Worm (Caenorhabditis elegans): Measurements from ENCODE around the gene abcf-3.

The abcf-3 gene

DNA sequence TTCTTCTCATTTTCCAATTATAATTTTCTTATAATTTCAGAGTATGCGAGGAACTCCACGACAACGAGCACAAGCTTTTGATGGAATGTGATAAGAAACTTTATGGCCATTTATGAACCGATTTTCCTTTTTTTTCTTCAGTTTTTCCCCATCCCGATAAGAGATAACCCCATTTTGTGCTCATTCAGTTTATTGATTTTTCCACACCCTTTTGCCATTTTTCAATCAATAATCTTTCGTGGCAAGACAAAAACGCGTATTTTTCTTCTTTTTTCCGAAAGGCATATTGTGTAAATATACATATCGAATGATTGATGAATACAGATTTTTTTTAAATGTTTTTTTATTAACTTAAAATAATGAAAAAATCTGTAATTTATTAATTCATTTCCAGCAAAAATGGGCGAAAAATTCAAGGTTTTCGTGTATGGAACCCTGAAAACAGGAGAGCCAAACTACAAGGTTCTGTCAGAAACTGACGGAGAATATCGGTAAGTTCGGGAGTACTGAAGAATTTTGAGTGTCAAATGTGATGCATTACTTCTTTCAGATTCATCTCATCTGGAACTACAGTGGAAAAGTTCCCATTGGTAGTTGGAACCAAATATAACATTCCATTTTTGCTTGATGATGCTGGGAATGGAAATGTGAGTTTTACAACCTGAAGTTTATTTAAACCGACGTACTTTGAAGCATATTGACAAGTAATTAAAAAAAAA, 8.8 kb upstream of the abcf-3 start, which contains the start of gene F42A10.9:
TSS of gene F42A10.9 (plus strand) at position 321 of the 719 bp plus-strand sequence.
- TF ChIP-seq sptf-1 (tag; optimal IDR thresholded peaks at IDR 0.05): no peak
- peak; percentile 4 for TF ChIP-seq elt-2 (tag; optimal IDR thresholded peaks at IDR 0.05)
- TF ChIP-seq mep-1 (tag; optimal IDR thresholded peaks at IDR 0.05): peak; percentile 45
- TF ChIP-seq mdl-1 (tag; optimal IDR thresholded peaks at IDR 0.05): no peak
- no peak for TF ChIP-seq ztf-4 (tag; optimal IDR thresholded peaks at IDR 0.05)
- TF ChIP-seq nhr-85 (tag): no peak
- no peak for TF ChIP-seq tlp-1 (tag; optimal IDR thresholded peaks at IDR 0.05)
- TF ChIP-seq nhr-237 (tag; optimal IDR thresholded peaks at IDR 0.05): no peak
- no peak for TF ChIP-seq nhr-12 (tag; optimal IDR thresholded peaks at IDR 0.05)
- no peak for TF ChIP-seq ztf-11 (tag; optimal IDR thresholded peaks at IDR 0.05)
- no peak for TF ChIP-seq nhr-77 (tag; optimal IDR thresholded peaks at IDR 0.05)
- no peak for TF ChIP-seq zip-4 (GFP tag; optimal IDR thresholded peaks at IDR 0.05)
- no peak for TF ChIP-seq nhr-28 (tag; optimal IDR thresholded peaks at IDR 0.05)
- TF ChIP-seq zag-1 (tag; optimal IDR thresholded peaks at IDR 0.05): no peak
- TF ChIP-seq efl-1 (optimal IDR thresholded peaks at IDR 0.05): no peak
- TF ChIP-seq efl-1 (GFP tag; optimal IDR thresholded peaks at IDR 0.05 in 1 of 2): peak in 1 of 2 experiments; percentile 38
- no peak for TF ChIP-seq elt-3 (tag; optimal IDR thresholded peaks at IDR 0.05)
- no peak for TF ChIP-seq xbp-1 (tag; optimal IDR thresholded peaks at IDR 0.05)
- TF ChIP-seq ama-1 (optimal IDR thresholded peaks at IDR 0.05): peak; percentile 50
- TF ChIP-seq ceh-82 (tag; optimal IDR thresholded peaks at IDR 0.05): no peak
- peak; percentile 25 for TF ChIP-seq nhr-90 (tag; optimal IDR thresholded peaks at IDR 0.05; ENCODE audit: poor library complexity)
- TF ChIP-seq lin-35 (GFP tag; optimal IDR thresholded peaks at IDR 0.05): no peak
- peak; percentile 5 for TF ChIP-seq nhr-47 (tag; optimal IDR thresholded peaks at IDR 0.05)
- TF ChIP-seq lsy-2 (tag; optimal IDR thresholded peaks at IDR 0.05): peak in 1 of 2 experiments; percentile 18
- no peak for TF ChIP-seq skn-1 (tag; optimal IDR thresholded peaks at IDR 0.05)

DNA sequence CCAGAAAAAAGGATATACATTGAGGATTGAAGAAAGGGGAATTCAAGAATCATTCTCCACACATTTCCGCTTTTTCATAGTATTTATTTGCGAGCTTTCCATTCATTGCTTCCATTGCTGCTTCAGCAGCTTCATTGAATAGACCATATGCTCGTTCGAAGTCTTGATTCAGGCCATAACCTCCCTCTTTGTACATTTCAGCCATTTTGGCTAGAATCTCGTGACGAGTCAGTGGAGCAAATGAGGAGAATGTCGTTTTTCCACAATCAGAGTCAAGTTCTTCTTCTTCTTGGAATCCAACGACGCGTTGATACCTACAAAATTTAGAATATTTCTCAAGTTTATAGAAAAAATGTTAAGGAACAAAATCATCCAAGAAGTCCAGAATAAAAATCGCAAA, 8.0 kb upstream of the abcf-3 start:
- no peak for TF ChIP-seq nhr-84 (tag; optimal IDR thresholded peaks at IDR 0.05)
- TF ChIP-seq irx-1 (tag; optimal IDR thresholded peaks at IDR 0.05): no peak
- no peak for TF ChIP-seq F16B12.6 (tag; optimal IDR thresholded peaks at IDR 0.05)
- TF ChIP-seq hpl-2 (GFP tag; optimal IDR thresholded peaks at IDR 0.05): no peak
- TF ChIP-seq nhr-90 (tag; optimal IDR thresholded peaks at IDR 0.05; ENCODE audit: poor library complexity): no peak
- TF ChIP-seq lin-14 (GFP tag; optimal IDR thresholded peaks at IDR 0.05): no peak
- no peak for TF ChIP-seq hlh-17 (GFP tag; optimal IDR thresholded peaks at IDR 0.05; ENCODE audit: borderline replicate concordance)
- TF ChIP-seq sptf-1 (tag; optimal IDR thresholded peaks at IDR 0.05): no peak
- TF ChIP-seq mef-2 (tag; optimal IDR thresholded peaks at IDR 0.05): no peak
- no peak for TF ChIP-seq ceh-8 (GFP tag; optimal IDR thresholded peaks at IDR 0.05)
- TF ChIP-seq ama-1 (optimal IDR thresholded peaks at IDR 0.05): no peak
- no peak for TF ChIP-seq aha-1 (tag; optimal IDR thresholded peaks at IDR 0.05)
- TF ChIP-seq rnt-1 (tag; optimal IDR thresholded peaks at IDR 0.05): no peak
- no peak for TF ChIP-seq tlp-1 (tag; optimal IDR thresholded peaks at IDR 0.05)
- TF ChIP-seq lin-13 (GFP tag; optimal IDR thresholded peaks at IDR 0.05): no peak

DNA sequence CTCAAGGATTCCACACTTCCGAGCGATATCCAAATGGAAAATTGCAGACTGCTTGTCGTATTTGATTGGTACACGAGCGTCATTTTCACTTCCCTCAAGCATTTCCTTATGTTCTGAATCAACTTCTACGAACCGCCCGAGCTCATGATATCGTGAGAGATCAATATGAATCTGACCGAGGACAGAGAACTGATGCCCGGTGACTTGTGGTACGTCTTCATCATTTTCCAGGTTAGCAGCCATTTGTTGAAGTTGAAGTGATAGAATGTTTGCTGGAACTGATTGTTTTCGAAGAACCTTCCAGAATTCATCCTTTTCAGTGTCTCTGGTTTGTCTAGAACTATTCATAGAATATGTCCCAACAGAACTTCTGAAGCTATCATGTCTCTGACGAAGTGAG, 6.6 kb upstream of the abcf-3 start:
- no peak for TF ChIP-seq ama-1 (optimal IDR thresholded peaks at IDR 0.05)
- no peak for TF ChIP-seq sptf-1 (tag; optimal IDR thresholded peaks at IDR 0.05)
- TF ChIP-seq ztf-4 (tag; optimal IDR thresholded peaks at IDR 0.05): no peak
- no peak for TF ChIP-seq vab-15 (tag; optimal IDR thresholded peaks at IDR 0.05)
- no peak for TF ChIP-seq sox-4 (tag; optimal IDR thresholded peaks at IDR 0.05)
- TF ChIP-seq mab-9 (GFP tag; IDR thresholded peaks at IDR 0.05): no peak
- TF ChIP-seq irx-1 (tag; optimal IDR thresholded peaks at IDR 0.05): no peak
- TF ChIP-seq swsn-7 (tag; optimal IDR thresholded peaks at IDR 0.05): no peak
- TF ChIP-seq fkh-4 (tag; optimal IDR thresholded peaks at IDR 0.05; ENCODE audit: borderline replicate concordance): no peak
